Fruit fly (Drosophila melanogaster) whole organism, embryonic: ENCODE results near the gene CG43134.

Experiments
- Antp ChIP-seq: fragments of 200-800 bp; sonication (Bioruptor generic); optimal IDR thresholded peaks from 3 replicates; lab custom pipeline; 2016; ENCODE audit warnings: missing biosample characterization, missing genetic modification characterization
- Bdp1 ChIP-seq: fragments of 200-800 bp; sonication (Bioruptor generic); optimal IDR thresholded peaks from 3 replicates; lab custom pipeline; 2016; ENCODE audit warnings: missing biosample characterization, missing genetic modification characterization
- CG1024 ChIP-seq: fragments of 200-800 bp; sonication (Bioruptor generic); IDR thresholded peaks from 2 replicates; pipeline ENCODE4 v1.3.6; 2022; ENCODE audit warnings: missing biosample characterization, missing genetic modification characterization
- CG10366 ChIP-seq: fragments of 200-800 bp; sonication (Bioruptor generic); IDR thresholded peaks from 2 replicates; pipeline ENCODE4 v1.3.6; 2022; ENCODE audit warnings: missing biosample characterization, missing genetic modification characterization
- CG10979 ChIP-seq: fragments of 200-800 bp; sonication (Bioruptor generic); optimal IDR thresholded peaks from 2 replicates; lab custom pipeline; 2018; ENCODE audit warnings: missing biosample characterization, mild to moderate bottlenecking, missing genetic modification characterization, moderate library complexity
- CG11085 ChIP-seq: fragments of 200-800 bp; sonication (Bioruptor generic); IDR thresholded peaks from 2 replicates; pipeline ENCODE4 v1.3.6; 2022; ENCODE audit warnings: missing biosample characterization, missing genetic modification characterization
- CG12071 ChIP-seq: fragments of 200-800 bp; sonication (Bioruptor generic); optimal IDR thresholded peaks from 3 replicates; lab custom pipeline; 2018; ENCODE audit warnings: missing biosample characterization, mild to moderate bottlenecking, missing genetic modification characterization
- CG12236 ChIP-seq: fragments of 200-800 bp; sonication (Bioruptor generic); optimal IDR thresholded peaks from 2 replicates; lab custom pipeline; 2016; ENCODE audit warnings: missing biosample characterization, missing genetic modification characterization
- CG12659 ChIP-seq: fragments of 200-800 bp; sonication (Bioruptor generic); optimal IDR thresholded peaks from 3 replicates; lab custom pipeline; 2017; ENCODE audit warnings: mild to moderate bottlenecking, missing biosample characterization, missing genetic modification reagents, missing genetic modification characterization
- CG13894 ChIP-seq: fragments of 200-800 bp; sonication (Bioruptor generic); optimal IDR thresholded peaks from 3 replicates; lab custom pipeline; 2018; ENCODE audit warnings: missing biosample characterization, mild to moderate bottlenecking, missing genetic modification characterization, moderate library complexity
- CG1529 ChIP-seq: fragments of 200-800 bp; sonication (Bioruptor generic); optimal IDR thresholded peaks from 3 replicates; lab custom pipeline; 2018; ENCODE audit warnings: missing biosample characterization, missing genetic modification characterization
- CG16779 ChIP-seq: fragments of 200-800 bp; sonication (Bioruptor generic); IDR thresholded peaks from 2 replicates; pipeline ENCODE4 v1.3.6; 2022; ENCODE audit warnings: missing biosample characterization, missing genetic modification characterization
- CG17802 ChIP-seq: fragments of 200-800 bp; sonication (Bioruptor generic); optimal IDR thresholded peaks from 2 replicates; lab custom pipeline; 2018; ENCODE audit warnings: missing biosample characterization, mild to moderate bottlenecking, missing genetic modification characterization, moderate library complexity
- CG2202 ChIP-seq: fragments of 200-800 bp; sonication (Bioruptor generic); optimal IDR thresholded peaks from 2 replicates; lab custom pipeline; 2018; ENCODE audit warnings: missing biosample characterization, mild to moderate bottlenecking, missing genetic modification characterization
- CG2678 ChIP-seq: fragments of 200-800 bp; sonication (Bioruptor generic); optimal IDR thresholded peaks from 3 replicates; lab custom pipeline; 2019; ENCODE audit warnings: missing biosample characterization, mild to moderate bottlenecking, missing genetic modification characterization, moderate library complexity
- CG2889 ChIP-seq: fragments of 200-800 bp; sonication (Bioruptor generic); IDR thresholded peaks from 3 replicates; pipeline ENCODE4 v1.3.6; 2022; ENCODE audit warnings: missing biosample characterization, missing genetic modification characterization
- CG32532 ChIP-seq: fragments of 200-800 bp; sonication (Bioruptor generic); IDR thresholded peaks from 2 replicates; pipeline ENCODE4 v1.3.6; 2022; ENCODE audit warnings: missing biosample characterization, missing genetic modification characterization
- CG33557 ChIP-seq: fragments of 200-800 bp; sonication (Bioruptor generic); optimal IDR thresholded peaks from 2 replicates; lab custom pipeline; 2019; ENCODE audit warnings: missing biosample characterization, mild to moderate bottlenecking, missing genetic modification characterization, moderate library complexity
- CG34422 ChIP-seq: fragments of 200-800 bp; sonication (Bioruptor generic); IDR thresholded peaks from 3 replicates; pipeline ENCODE4 v1.3.6; 2022; ENCODE audit warnings: missing biosample characterization, missing genetic modification characterization
- CG6654 ChIP-seq: fragments of 200-800 bp; sonication (Bioruptor generic); optimal IDR thresholded peaks from 2 replicates; lab custom pipeline; 2017; ENCODE audit warnings: missing biosample characterization, mild to moderate bottlenecking, missing genetic modification characterization
- Camta ChIP-seq: fragments of 200-800 bp; sonication (Bioruptor generic); optimal IDR thresholded peaks from 2 replicates; lab custom pipeline; 2016; ENCODE audit warnings: missing biosample characterization, missing genetic modification characterization
- D19A ChIP-seq: fragments of 200-800 bp; optimal IDR thresholded peaks from 3 replicates; lab custom pipeline; 2019; ENCODE audit warnings: missing biosample characterization, mild to moderate bottlenecking, missing genetic modification characterization, moderate library complexity
- Dfd ChIP-seq, 2 experiments: fragments of >200 bp; optimal IDR thresholded peaks; 2 replicates each; lab custom pipeline; 2017; ENCODE audit warnings: missing biosample characterization in 2 of 2, missing genetic modification characterization in 2 of 2
- ERR ChIP-seq: fragments of 200-800 bp; sonication (Bioruptor generic); optimal IDR thresholded peaks from 2 replicates; lab custom pipeline; 2016; ENCODE audit warnings: missing biosample characterization, missing genetic modification characterization
- Hey ChIP-seq: fragments of 200-800 bp; sonication (Bioruptor generic); optimal IDR thresholded peaks from 3 replicates; lab custom pipeline; 2018; ENCODE audit warnings: missing biosample characterization, mild to moderate bottlenecking, missing genetic modification characterization
- MESR4 ChIP-seq: fragments of 200-800 bp; sonication (Bioruptor generic); optimal IDR thresholded peaks from 2 replicates; lab custom pipeline; 2018; ENCODE audit warnings: missing biosample characterization, mild to moderate bottlenecking, missing genetic modification characterization, moderate library complexity
- Nf-YC ChIP-seq: fragments of 200-800 bp; optimal IDR thresholded peaks from 3 replicates; lab custom pipeline; 2019; ENCODE audit warnings: missing biosample characterization, mild to moderate bottlenecking, missing genetic modification characterization, moderate library complexity
- Spps ChIP-seq: fragments of 200-800 bp; sonication (Bioruptor generic); optimal IDR thresholded peaks from 2 replicates; lab custom pipeline; 2018; ENCODE audit warnings: missing biosample characterization, mild to moderate bottlenecking, missing genetic modification characterization
- ac ChIP-seq: fragments of 200-800 bp; sonication (Bioruptor generic); optimal IDR thresholded peaks from 3 replicates; lab custom pipeline; 2017; ENCODE audit warnings: missing biosample characterization, mild to moderate bottlenecking, missing genetic modification characterization
- ash1 ChIP-seq: fragments of 200-800 bp; sonication (Bioruptor generic); optimal IDR thresholded peaks from 2 replicates; lab custom pipeline; 2018; ENCODE audit warnings: missing biosample characterization, mild to moderate bottlenecking, missing genetic modification characterization
- bab2 ChIP-seq: fragments of 200-800 bp; sonication (Bioruptor generic); optimal IDR thresholded peaks from 2 replicates; lab custom pipeline; 2016; ENCODE audit warnings: missing biosample characterization, missing genetic modification characterization
- cas ChIP-seq: fragments of 200-800 bp; sonication (Bioruptor generic); IDR thresholded peaks from 2 replicates; pipeline ENCODE4 v1.3.6; 2022; ENCODE audit warnings: missing biosample characterization, missing genetic modification characterization
- crp ChIP-seq, 2 experiments: fragments of 200-800 bp; sonication (Bioruptor generic); optimal IDR thresholded peaks; 2 replicates in 1 of 2; 3 replicates in 1 of 2; lab custom pipeline; 2017; ENCODE audit warnings: missing biosample characterization in 2 of 2, missing genetic modification characterization in 2 of 2, mild to moderate bottlenecking in 1 of 2, moderate library complexity in 1 of 2
- danr ChIP-seq: fragments of 200-800 bp; sonication (Bioruptor generic); IDR thresholded peaks from 2 replicates; pipeline ENCODE4 v1.3.6; 2022; ENCODE audit warnings: missing biosample characterization, missing genetic modification characterization
- disco-r ChIP-seq: fragments of 200-800 bp; sonication (Bioruptor generic); optimal IDR thresholded peaks from 2 replicates; lab custom pipeline; 2016; ENCODE audit warnings: missing biosample characterization, missing genetic modification characterization
- dmrt99B ChIP-seq: fragments of 200-800 bp; sonication (Bioruptor generic); optimal IDR thresholded peaks from 2 replicates; lab custom pipeline; 2018; ENCODE audit warnings: missing biosample characterization, mild to moderate bottlenecking, missing genetic modification characterization, moderate library complexity
- gcm2 ChIP-seq: fragments of 200-800 bp; sonication (Bioruptor generic); optimal IDR thresholded peaks from 2 replicates; lab custom pipeline; 2016; ENCODE audit warnings: missing biosample characterization, missing genetic modification characterization
- gem ChIP-seq: fragments of 200-800 bp; sonication (Bioruptor generic); optimal IDR thresholded peaks from 2 replicates; lab custom pipeline; 2019; ENCODE audit warnings: missing biosample characterization, mild to moderate bottlenecking, missing genetic modification characterization, moderate library complexity
- gfzf ChIP-seq: fragments of 200-800 bp; sonication (Bioruptor generic); optimal IDR thresholded peaks from 2 replicates; lab custom pipeline; 2016; ENCODE audit warnings: missing biosample characterization, mild to moderate bottlenecking, missing genetic modification characterization, moderate library complexity
- her ChIP-seq: fragments of 200-800 bp; sonication (Bioruptor generic); optimal IDR thresholded peaks from 2 replicates; lab custom pipeline; 2016; ENCODE audit warnings: missing biosample characterization, missing genetic modification characterization
- hth ChIP-seq: fragments of >200 bp; optimal IDR thresholded peaks from 2 replicates; lab custom pipeline; 2017; ENCODE audit warnings: inconsistent platforms
- insv ChIP-seq, 2 experiments: fragments of 200-800 bp; sonication (Bioruptor generic); optimal IDR thresholded peaks; 3 replicates each; lab custom pipeline; 2016 to 2018; ENCODE audit warnings: missing biosample characterization in 2 of 2, missing genetic modification characterization in 2 of 2
- nom ChIP-seq: fragments of 200-800 bp; sonication (Bioruptor generic); optimal IDR thresholded peaks from 2 replicates; lab custom pipeline; 2017; ENCODE audit warnings: missing biosample characterization, missing genetic modification characterization, mild to moderate bottlenecking, moderate library complexity, missing genetic modification reagents
- onecut ChIP-seq: fragments of 200-800 bp; sonication (Bioruptor generic); IDR thresholded peaks from 2 replicates; pipeline ENCODE4 v1.3.6; 2022; ENCODE audit warnings: missing biosample characterization, missing genetic modification characterization
- pho ChIP-seq: fragments of 200-800 bp; sonication (Bioruptor generic); optimal IDR thresholded peaks from 2 replicates; lab custom pipeline; 2016; ENCODE audit warnings: missing biosample characterization, missing genetic modification characterization
- pzg ChIP-seq: fragments of 200-800 bp; sonication (Bioruptor generic); optimal IDR thresholded peaks from 3 replicates; lab custom pipeline; 2018; ENCODE audit warnings: missing biosample characterization, mild to moderate bottlenecking, missing genetic modification characterization, moderate library complexity
- sr ChIP-seq: fragments of 200-800 bp; sonication (Bioruptor generic); IDR thresholded peaks from 3 replicates; pipeline ENCODE4 v1.3.6; 2022; ENCODE audit warnings: missing biosample characterization, missing genetic modification characterization
- tll ChIP-seq, 2 experiments: fragments of 200-800 bp in 1 of 2; fragments of >200 bp in 1 of 2; sonication (Bioruptor generic) in 1 of 2; optimal IDR thresholded peaks; 2 replicates each; lab custom pipeline; 2017 to 2019; ENCODE audit warnings: missing biosample characterization in 2 of 2, missing genetic modification characterization in 2 of 2, mild to moderate bottlenecking in 1 of 2, moderate library complexity in 1 of 2
- zfh2 ChIP-seq: fragments of 200-800 bp; sonication (Bioruptor generic); optimal IDR thresholded peaks from 2 replicates; lab custom pipeline; 2016; ENCODE audit warnings: missing biosample characterization, missing genetic modification characterization

Gene CG43134

DNA sequence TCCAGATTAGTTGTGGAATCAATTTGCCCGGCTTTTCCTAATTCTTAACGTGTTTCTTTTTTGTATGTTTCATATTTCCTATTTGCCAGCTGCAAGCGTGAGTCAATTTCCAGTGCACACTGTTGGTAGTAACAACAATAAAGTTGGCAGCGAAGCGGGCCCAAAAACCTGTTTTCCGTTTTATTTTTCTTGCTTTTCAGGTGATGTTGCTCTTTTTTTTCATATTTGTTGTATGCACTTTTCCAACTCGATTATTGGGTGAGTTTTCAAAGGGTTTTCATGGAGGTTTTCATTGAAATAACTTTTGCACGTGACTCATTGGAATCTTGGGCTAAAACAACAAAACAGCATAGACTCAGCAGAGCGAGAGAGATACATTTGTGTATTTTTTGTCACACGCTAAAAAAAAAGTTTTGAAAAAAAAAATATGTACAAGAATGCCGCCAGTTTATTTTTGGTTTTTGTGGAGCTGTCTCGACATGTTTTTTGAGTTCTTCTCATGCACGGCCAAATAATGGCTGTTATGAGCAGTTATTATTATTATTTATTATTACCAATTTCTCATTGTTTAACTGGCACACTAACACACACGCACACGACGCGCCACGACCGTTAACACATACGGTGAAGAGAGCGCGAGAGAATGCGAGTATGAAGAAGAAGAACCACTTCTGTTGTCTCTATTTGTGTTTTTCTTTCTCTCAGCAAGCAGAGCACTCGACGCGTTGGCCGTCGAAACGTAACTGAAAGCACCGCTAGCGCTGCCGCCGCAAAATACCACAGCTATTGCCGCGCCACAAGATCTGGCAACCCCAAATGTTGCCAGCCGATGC, 41.6 kb upstream of the CG43134 start, which contains the start of gene Fas2 (continued):
- TF ChIP-seq CG12071 (GFP tag; lab: Kevin White, UChicago) (peak; percentile 72), ash1 (GFP tag; lab: Kevin White, UChicago) (no peak), bab2 (no peak), hth (lab: Kevin White, UChicago) (no peak), her (GFP tag; lab: Kevin White, UChicago) (peak; percentile 62), CG6654 (no peak), ERR (peak; percentile 62), CG10366 (GFP tag; lab: Robert Waterston, UW) (peak; percentile 27; the same call in 1 of the 2 replicates), cas (GFP tag; lab: Robert Waterston, UW) (no peak), CG33557 (GFP tag; lab: Kevin White, UChicago) (peak; percentile 32), onecut (peak; percentile 72), CG10979 (tag; lab: Kevin White, UChicago) (peak; percentile 32), Bdp1 (GFP tag; lab: Kevin White, UChicago) (peak; percentile 17), Spps (no peak), gfzf (GFP tag; lab: Kevin White, UChicago) (peak; percentile 6), sr (GFP tag; lab: Robert Waterston, UW) (0 out of 3 replicates have a peak, but pooled peaks have one; percentile 10), CG12659 (GFP tag; lab: Kevin White, UChicago) (peak; percentile 24), crp (GFP tag; optimal IDR thresholded peaks at IDR 0.05; lab: Kevin White, UChicago) (no peak), CG13894 (tag; lab: Kevin White, UChicago) (peak; percentile 56), CG1024 (GFP tag; lab: Robert Waterston, UW) (peak; percentile 27; the same call in 1 of the 2 replicates), gcm2 (GFP tag; lab: Kevin White, UChicago) (no peak), CG16779 (GFP tag; lab: Robert Waterston, UW) (no peak), CG17802 (no peak), CG11085 (0 out of 2 replicates have a peak, but pooled peaks have one; percentile 9), gem (tag; lab: Kevin White, UChicago) (peak; percentile 50), Hey (no peak), CG2202 (tag; lab: Kevin White, UChicago) (no peak), Camta (GFP tag; lab: Kevin White, UChicago) (peak; percentile 25), CG1529 (GFP tag; lab: Kevin White, UChicago) (peak; percentile 16), insv (GFP tag; optimal IDR thresholded peaks at IDR 0.05; lab: Kevin White, UChicago) (peak in 1 of 2 experiments; percentile 20), CG34422 (GFP tag; lab: Robert Waterston, UW) (no peak; the same call in 2 of the 3 replicates), CG12236 (GFP tag; lab: Kevin White, UChicago) (no peak), MESR4 (peak; percentile 13), CG32532 (GFP tag; lab: Robert Waterston, UW) (peak; percentile 58; the same call in 1 of the 2 replicates), CG2678 (tag; lab: Kevin White, UChicago) (peak; percentile 37), pzg (GFP tag; lab: Kevin White, UChicago) (peak; percentile 15), Nf-YC (tag; lab: Kevin White, UChicago) (peak; percentile 15), D19A (tag; lab: Kevin White, UChicago) (no peak), Antp (peak; percentile 37), danr (GFP tag; lab: Robert Waterston, UW) (no peak), CG2889 (GFP tag; lab: Robert Waterston, UW) (0 out of 3 replicates have a peak, but pooled peaks have one; percentile 56), Dfd (GFP tag; optimal IDR thresholded peaks at IDR 0.05; lab: Kevin White, UChicago) (no peak), disco-r (GFP tag; lab: Kevin White, UChicago) (no peak), zfh2 (GFP tag; lab: Kevin White, UChicago) (no peak), nom (GFP tag; lab: Kevin White, UChicago) (peak; percentile 65), tll (GFP tag; optimal IDR thresholded peaks at IDR 0.05; lab: Kevin White, UChicago) (no peak), ac (peak; percentile 59), pho (no peak), dmrt99B (tag; lab: Kevin White, UChicago) (peak; percentile 35)
